Worm (Caenorhabditis elegans) whole organism, L3 larva: ENCODE results near the gene Y39A3B.7.

ENCODE experiments used
- R02D3.7 ChIP-seq: fragments of 150-350 bp; optimal IDR thresholded peaks from 2 replicates; lab custom pipeline; 2014; ENCODE audit warnings: missing biosample characterization, missing genetic modification characterization
- ZK546.5 ChIP-seq: sonication (generic microtip); optimal IDR thresholded peaks from 2 replicates; lab custom pipeline; 2017; ENCODE audit warnings: missing biosample characterization, missing genetic modification characterization
- aly-2 ChIP-seq: fragments of 150-350 bp; optimal IDR thresholded peaks from 2 replicates; lab custom pipeline; 2014; ENCODE audit warnings: missing biosample characterization, missing genetic modification characterization
- ama-1 ChIP-seq: fragments of 150-350 bp; optimal IDR thresholded peaks from 2 replicates; lab custom pipeline; 2018
- ceh-28 ChIP-seq: fragments of 150-350 bp; optimal IDR thresholded peaks from 2 replicates; lab custom pipeline; 2014; ENCODE audit warnings: missing biosample characterization, missing genetic modification reagents, missing genetic modification characterization
- ceh-82 ChIP-seq: fragments of 150-350 bp; optimal IDR thresholded peaks from 2 replicates; lab custom pipeline; 2014; ENCODE audit warnings: missing biosample characterization, missing genetic modification characterization
- ceh-9 ChIP-seq: sonication (generic microtip); optimal IDR thresholded peaks from 2 replicates; lab custom pipeline; 2018; ENCODE audit warnings: missing biosample characterization, missing genetic modification characterization
- daf-12 ChIP-seq: fragments of 150-350 bp; optimal IDR thresholded peaks from 2 replicates; lab custom pipeline; 2014; ENCODE audit warnings: missing biosample characterization, missing genetic modification reagents, missing genetic modification characterization
- egl-5 ChIP-seq: fragments of 150-350 bp; optimal IDR thresholded peaks from 2 replicates; lab custom pipeline; 2017; ENCODE audit warnings: missing biosample characterization, missing genetic modification reagents, missing genetic modification characterization, inconsistent platforms
- elt-1 ChIP-seq: fragments of 150-350 bp; optimal IDR thresholded peaks from 2 replicates; lab custom pipeline; 2014; ENCODE audit warnings: missing biosample characterization, missing genetic modification characterization
- elt-2 ChIP-seq: sonication (generic microtip); optimal IDR thresholded peaks from 2 replicates; lab custom pipeline; 2016; ENCODE audit warnings: missing genetic modification reagents, mild to moderate bottlenecking, missing genetic modification characterization, missing compliant biosample characterization
- elt-3 ChIP-seq, 3 experiments: fragments of 150-350 bp in 1 of 3; sonication (generic microtip) in 2 of 3; optimal IDR thresholded peaks; 2 replicates in 2 of 3; 4 replicates in 1 of 3; lab custom pipeline; 2014 to 2017; ENCODE audit warnings: missing biosample characterization in 3 of 3, missing genetic modification characterization in 3 of 3
- fkh-10 ChIP-seq: sonication (generic microtip); optimal IDR thresholded peaks from 2 replicates; lab custom pipeline; 2017; ENCODE audit warnings: missing biosample characterization, missing genetic modification reagents, missing genetic modification characterization
- fkh-2 ChIP-seq: fragments of 150-350 bp; optimal IDR thresholded peaks from 2 replicates; lab custom pipeline; 2014; ENCODE audit warnings: missing biosample characterization, missing genetic modification reagents, missing genetic modification characterization
- fos-1 ChIP-seq: fragments of 150-350 bp; optimal IDR thresholded peaks from 2 replicates; lab custom pipeline; 2014; ENCODE audit warnings: missing biosample characterization, missing genetic modification characterization
- jun-1 ChIP-seq: fragments of 150-350 bp; optimal IDR thresholded peaks from 2 replicates; lab custom pipeline; 2014; ENCODE audit warnings: missing biosample characterization, missing genetic modification reagents, missing genetic modification characterization
- lin-15B ChIP-seq: fragments of 150-350 bp; optimal IDR thresholded peaks from 2 replicates; lab custom pipeline; 2014; ENCODE audit warnings: missing biosample characterization, missing genetic modification characterization
- lin-39 ChIP-seq: fragments of 150-350 bp; optimal IDR thresholded peaks from 2 replicates; lab custom pipeline; 2018; ENCODE audit warnings: missing biosample characterization, missing genetic modification reagents, missing genetic modification characterization
- lsy-12 ChIP-seq: sonication (generic microtip); optimal IDR thresholded peaks from 2 replicates; lab custom pipeline; 2016; ENCODE audit warnings: mild to moderate bottlenecking, missing genetic modification characterization, missing compliant biosample characterization
- mdl-1 ChIP-seq: fragments of 150-350 bp; optimal IDR thresholded peaks from 2 replicates; lab custom pipeline; 2014; ENCODE audit warnings: missing biosample characterization, missing genetic modification characterization
- mml-1 ChIP-seq: fragments of 150-350 bp; sonication (generic microtip); optimal IDR thresholded peaks from 3 replicates; lab custom pipeline; 2014; ENCODE audit warnings: missing biosample characterization, missing genetic modification characterization
- nfya-1 ChIP-seq: sonication (generic microtip); optimal IDR thresholded peaks from 2 replicates; lab custom pipeline; 2017; ENCODE audit warnings: missing genetic modification characterization, mild to moderate bottlenecking, missing compliant biosample characterization, antibody characterized with exemption, moderate library complexity; ENCODE audit not compliant: insufficient read depth
- nhr-11 ChIP-seq: fragments of 150-350 bp; optimal IDR thresholded peaks from 2 replicates; lab custom pipeline; 2014; ENCODE audit warnings: missing biosample characterization, missing genetic modification characterization
- nhr-23 ChIP-seq: fragments of 150-350 bp; optimal IDR thresholded peaks from 2 replicates; lab custom pipeline; 2014; ENCODE audit warnings: missing biosample characterization, missing genetic modification reagents, missing genetic modification characterization
- nhr-237 ChIP-seq: fragments of 150-350 bp; optimal IDR thresholded peaks from 2 replicates; lab custom pipeline; 2014; ENCODE audit warnings: missing biosample characterization, missing genetic modification characterization
- nhr-67 ChIP-seq: fragments of 150-350 bp; optimal IDR thresholded peaks from 2 replicates; lab custom pipeline; 2014; ENCODE audit warnings: missing biosample characterization, missing genetic modification characterization
- nhr-76 ChIP-seq: fragments of 150-350 bp; sonication (generic microtip); optimal IDR thresholded peaks from 5 replicates; lab custom pipeline; 2014; ENCODE audit warnings: missing biosample characterization, missing genetic modification characterization
- nhr-77 ChIP-seq: fragments of 150-350 bp; optimal IDR thresholded peaks from 2 replicates; lab custom pipeline; 2014; ENCODE audit warnings: missing biosample characterization, missing genetic modification characterization
- skn-1 ChIP-seq: fragments of 150-350 bp; optimal IDR thresholded peaks from 2 replicates; lab custom pipeline; 2014; ENCODE audit warnings: missing biosample characterization, missing genetic modification characterization
- snpc-4 ChIP-seq: fragments of 150-350 bp; optimal IDR thresholded peaks from 2 replicates; lab custom pipeline; 2014; ENCODE audit warnings: missing biosample characterization, missing genetic modification characterization
- tbx-2 ChIP-seq: sonication (generic microtip); optimal IDR thresholded peaks from 2 replicates; lab custom pipeline; 2016; ENCODE audit warnings: mild to moderate bottlenecking, missing genetic modification characterization, missing compliant biosample characterization
- unc-39 ChIP-seq: sonication (generic microtip); optimal IDR thresholded peaks from 4 replicates; lab custom pipeline; 2017; ENCODE audit warnings: missing biosample characterization, missing genetic modification characterization
- unc-62 ChIP-seq: fragments of 150-350 bp; sonication (generic microtip); optimal IDR thresholded peaks from 4 replicates; lab custom pipeline; 2014; ENCODE audit warnings: missing biosample characterization, missing genetic modification reagents, missing genetic modification characterization
- zag-1 ChIP-seq: fragments of 150-350 bp; optimal IDR thresholded peaks from 2 replicates; lab custom pipeline; 2014; ENCODE audit warnings: missing biosample characterization, missing genetic modification characterization
- ztf-4 ChIP-seq: fragments of 150-350 bp; optimal IDR thresholded peaks from 2 replicates; lab custom pipeline; 2014; ENCODE audit warnings: missing biosample characterization, missing genetic modification characterization

Y39A3B.7 gene

ce11 chrIII:1982597-1983244 is 2.0 kb downstream of the Y39A3B.7 start, which contains the start of gene srd-66:
Gene srd-66, minus strand, starts transcription at chrIII:1982647.
- TF ChIP-seq ceh-82 (tag; lab: Kevin White, UChicago) (no peak), ZK546.5 (no peak), mml-1 (tag; lab: Kevin White, UChicago) (no peak), skn-1 (tag; lab: Kevin White, UChicago) (no peak), tbx-2 (tag; lab: Kevin White, UChicago) (no peak), nhr-237 (tag; lab: Kevin White, UChicago) (no peak), nhr-76 (tag; lab: Kevin White, UChicago) (no peak), ceh-9 (tag; lab: Kevin White, UChicago) (no peak)
- TF ChIP-seq, all 47 proteins: peak for 0

ce11 chrIII:1981467-1981866 is 3.3 kb downstream of the Y39A3B.7 start:
- no peak for TF ChIP-seq unc-62
- no peak for TF ChIP-seq aly-2 (tag; lab: Kevin White, UChicago)
- TF ChIP-seq ama-1, result no peak
- TF ChIP-seq ceh-28 (tag; lab: Kevin White, UChicago), result no peak
- TF ChIP-seq nhr-67 (tag; lab: Kevin White, UChicago), result no peak
- no peak for TF ChIP-seq R02D3.7
- TF ChIP-seq lsy-12 (tag; lab: Kevin White, UChicago), result no peak
- no peak for TF ChIP-seq unc-39 (tag; lab: Kevin White, UChicago)
- TF ChIP-seq zag-1 (tag; lab: Kevin White, UChicago), result no peak
- TF ChIP-seq jun-1, result no peak
- no peak for TF ChIP-seq elt-1
- TF ChIP-seq egl-5 (tag; lab: Kevin White, UChicago), result no peak
- no peak for TF ChIP-seq fos-1 (tag; lab: Kevin White, UChicago)
- TF ChIP-seq ztf-4 (tag; lab: Kevin White, UChicago), result no peak
- TF ChIP-seq ZK546.5, result no peak
- TF ChIP-seq lin-15B, result no peak
- TF ChIP-seq fkh-10 (GFP tag; lab: Kevin White, UChicago), result no peak
- no peak for TF ChIP-seq nhr-77 (tag; lab: Kevin White, UChicago)
- TF ChIP-seq, all 47 proteins: peak for 0

- TF ChIP-seq fos-1 (tag; lab: Kevin White, UChicago) (no peak), nhr-237 (tag; lab: Kevin White, UChicago) (no peak), mml-1 (tag; lab: Kevin White, UChicago) (no peak), elt-2 (no peak), snpc-4 (tag; lab: Kevin White, UChicago) (no peak)
- TF ChIP-seq, all 47 proteins: peak for 0
Measured at ce11 chrIII:1977424-1977823, 7.3 kb downstream of the Y39A3B.7 start.

- no peak for TF ChIP-seq lin-15B
- no peak for TF ChIP-seq lin-39 (tag; lab: Kevin White, UChicago)
- TF ChIP-seq unc-62, result no peak
- no peak for TF ChIP-seq mdl-1 (tag; lab: Kevin White, UChicago)
- TF ChIP-seq skn-1 (tag; lab: Kevin White, UChicago), result no peak
- no peak for TF ChIP-seq ZK546.5
- TF ChIP-seq ztf-4 (tag; lab: Kevin White, UChicago), result no peak
- TF ChIP-seq zag-1 (tag; lab: Kevin White, UChicago), result no peak
- TF ChIP-seq aly-2 (tag; lab: Kevin White, UChicago), result no peak
- no peak for TF ChIP-seq elt-2
Measured at ce11 chrIII:1976642-1977041, 8.1 kb downstream of the Y39A3B.7 start, which contains the start of gene R155.3. Gene R155.3, minus strand, starts transcription at chrIII:1976742.

- no peak for TF ChIP-seq R02D3.7
- TF ChIP-seq ceh-9 (tag; lab: Kevin White, UChicago), result no peak
- TF ChIP-seq lin-39 (tag; lab: Kevin White, UChicago), result no peak
- TF ChIP-seq ZK546.5, result no peak
Measured at ce11 chrIII:1975992-1976391, 8.8 kb downstream of the Y39A3B.7 start.

- TF ChIP-seq ztf-4 (tag; lab: Kevin White, UChicago) (no peak), nhr-11 (tag; lab: Kevin White, UChicago) (no peak), unc-62 (no peak), ZK546.5 (no peak), elt-3 (tag; optimal IDR thresholded peaks at IDR 0.05; lab: Kevin White, UChicago) (no peak), R02D3.7 (no peak), lin-39 (tag; lab: Kevin White, UChicago) (no peak), lin-15B (no peak), fkh-2 (tag; lab: Kevin White, UChicago) (no peak), nhr-23 (no peak), egl-5 (tag; lab: Kevin White, UChicago) (no peak), nfya-1 (tag; lab: Kevin White, UChicago) (no peak), zag-1 (tag; lab: Kevin White, UChicago) (no peak), daf-12 (tag; lab: Kevin White, UChicago) (no peak), lsy-12 (tag; lab: Kevin White, UChicago) (no peak)
- TF ChIP-seq, all 47 proteins: peak for 0
Measured at ce11 chrIII:1970433-1970832, 14.3 kb downstream of the Y39A3B.7 start, which contains the start of gene R155.5. Gene R155.5, minus strand, starts transcription at chrIII:1970533.
